Worm (Caenorhabditis elegans) whole organism, mixed stage, embryonic: ENCODE data around the gene slc-36.3.

Experiments used
- blmp-1 ChIP-seq: fragments of 150-350 bp; optimal IDR thresholded peaks from 2 replicates; lab custom pipeline; 2014; ENCODE audit warnings: missing biosample characterization, missing genetic modification characterization
- ces-1 ChIP-seq: fragments of 150-350 bp; optimal IDR thresholded peaks from 2 replicates; lab custom pipeline; 2014; ENCODE audit warnings: missing biosample characterization, missing genetic modification reagents, missing genetic modification characterization
- elt-1 ChIP-seq: sonication (generic microtip); optimal IDR thresholded peaks from 2 replicates; lab custom pipeline; 2017; ENCODE audit warnings: missing genetic modification characterization, mild to moderate bottlenecking, missing compliant biosample characterization, antibody characterized with exemption, moderate library complexity, borderline replicate concordance; ENCODE audit not compliant: insufficient read depth
- elt-3 ChIP-seq: fragments of 150-350 bp; optimal IDR thresholded peaks from 2 replicates; lab custom pipeline; 2014; ENCODE audit warnings: missing biosample characterization, missing genetic modification characterization
- flh-1 ChIP-seq: fragments of 200-800 bp; sonication (Bioruptor generic); optimal IDR thresholded peaks from 2 replicates; lab custom pipeline; 2018; ENCODE audit warnings: mild to moderate bottlenecking, missing genetic modification characterization, moderate library complexity, missing compliant biosample characterization
- ham-2 ChIP-seq: fragments of 200-800 bp; sonication (Bioruptor generic); optimal IDR thresholded peaks from 2 replicates; lab custom pipeline; 2018; ENCODE audit warnings: mild to moderate bottlenecking, missing genetic modification characterization, missing compliant biosample characterization
- hlh-1 ChIP-seq: fragments of 150-350 bp; optimal IDR thresholded peaks from 2 replicates; lab custom pipeline; 2014; ENCODE audit warnings: missing biosample characterization, missing genetic modification reagents, missing genetic modification characterization
- lin-13 ChIP-seq: fragments of 150-350 bp; optimal IDR thresholded peaks from 2 replicates; lab custom pipeline; 2014; ENCODE audit warnings: missing biosample characterization, missing genetic modification characterization
- lin-32 ChIP-seq: fragments of 200-800 bp; sonication (Bioruptor generic); optimal IDR thresholded peaks from 2 replicates; lab custom pipeline; 2018; ENCODE audit warnings: mild to moderate bottlenecking, missing genetic modification characterization, missing compliant biosample characterization
- lsy-2 ChIP-seq: fragments of 150-350 bp; optimal IDR thresholded peaks from 2 replicates; lab custom pipeline; 2014; ENCODE audit warnings: missing biosample characterization, missing genetic modification characterization
- mab-5 ChIP-seq: fragments of 150-350 bp; optimal IDR thresholded peaks from 2 replicates; lab custom pipeline; 2014; ENCODE audit warnings: missing biosample characterization, missing genetic modification characterization
- mep-1 ChIP-seq: fragments of 150-350 bp; optimal IDR thresholded peaks from 2 replicates; lab custom pipeline; 2017; ENCODE audit warnings: missing biosample characterization, missing genetic modification reagents, missing genetic modification characterization, inconsistent platforms
- mls-2 ChIP-seq: sonication (generic microtip); optimal IDR thresholded peaks from 2 replicates; lab custom pipeline; 2016; ENCODE audit warnings: mild to moderate bottlenecking, missing genetic modification characterization, moderate library complexity, missing compliant biosample characterization
- nhr-12 ChIP-seq: fragments of 150-350 bp; optimal IDR thresholded peaks from 2 replicates; lab custom pipeline; 2014; ENCODE audit warnings: missing biosample characterization, missing genetic modification characterization
- nhr-2 ChIP-seq: fragments of 150-350 bp; optimal IDR thresholded peaks from 2 replicates; lab custom pipeline; 2014; ENCODE audit warnings: missing biosample characterization, missing genetic modification characterization
- nhr-237 ChIP-seq: fragments of 150-350 bp; optimal IDR thresholded peaks from 2 replicates; lab custom pipeline; 2014; ENCODE audit warnings: missing biosample characterization, missing genetic modification characterization
- nhr-28 ChIP-seq: fragments of 150-350 bp; optimal IDR thresholded peaks from 2 replicates; lab custom pipeline; 2014; ENCODE audit warnings: missing biosample characterization, missing genetic modification characterization
- nhr-76 ChIP-seq: sonication (generic microtip); optimal IDR thresholded peaks from 2 replicates; lab custom pipeline; 2017; ENCODE audit warnings: missing biosample characterization, missing genetic modification characterization
- pha-4 ChIP-seq: fragments of 150-350 bp; optimal IDR thresholded peaks from 2 replicates; lab custom pipeline; 2018; ENCODE audit warnings: missing biosample characterization, missing genetic modification reagents, missing genetic modification characterization
- sem-2 ChIP-seq: fragments of 200-800 bp; sonication (Bioruptor generic); optimal IDR thresholded peaks from 2 replicates; lab custom pipeline; 2018; ENCODE audit warnings: mild to moderate bottlenecking, missing genetic modification characterization, missing compliant biosample characterization
- tbx-8 ChIP-seq: fragments of 200-800 bp; sonication (Bioruptor generic); optimal IDR thresholded peaks from 2 replicates; lab custom pipeline; 2018; ENCODE audit warnings: mild to moderate bottlenecking, missing genetic modification characterization, moderate library complexity, missing compliant biosample characterization
- unc-120 ChIP-seq: sonication (generic microtip); optimal IDR thresholded peaks from 2 replicates; lab custom pipeline; 2017; ENCODE audit warnings: missing genetic modification characterization, missing compliant biosample characterization; ENCODE audit not compliant: poor library complexity, severe bottlenecking
- unc-62 ChIP-seq: fragments of 150-350 bp; optimal IDR thresholded peaks from 2 replicates; lab custom pipeline; 2014; ENCODE audit warnings: missing biosample characterization, missing genetic modification reagents, missing genetic modification characterization
- zip-8 ChIP-seq: fragments of 150-350 bp; optimal IDR thresholded peaks from 2 replicates; lab custom pipeline; 2014; ENCODE audit warnings: missing biosample characterization, missing genetic modification characterization
- ztf-11 ChIP-seq: fragments of 150-350 bp; optimal IDR thresholded peaks from 2 replicates; lab custom pipeline; 2014; ENCODE audit warnings: missing biosample characterization, missing genetic modification characterization

slc-36.3 gene

DNA sequence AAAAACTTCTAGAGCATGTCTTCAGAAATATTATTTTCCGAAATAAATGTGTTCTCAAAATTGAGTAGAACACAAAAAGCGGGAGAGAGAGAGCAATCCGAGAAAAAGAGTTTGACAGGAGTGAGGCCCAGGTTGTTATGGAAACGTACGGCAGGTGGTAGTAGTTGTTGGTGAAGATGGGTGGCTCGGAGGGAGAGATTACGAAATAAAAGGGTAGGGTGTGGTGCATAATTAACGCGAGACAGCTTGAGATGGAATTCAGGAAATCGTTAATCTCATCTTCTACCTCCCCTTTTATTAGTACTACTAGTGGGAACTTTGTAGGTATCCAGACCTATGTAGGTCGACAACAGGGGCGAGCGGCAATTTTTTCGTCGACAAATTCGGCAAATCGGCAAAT is 9.9 kb downstream of the slc-36.3 start, which contains the start of gene famh-161:
TSS of gene famh-161 (minus strand) at position 101 of the 400 bp plus-strand sequence.
- no peak for TF ChIP-seq elt-1 (tag; lab: Kevin White, UChicago)
- peak; percentile 15 for TF ChIP-seq ces-1

DNA sequence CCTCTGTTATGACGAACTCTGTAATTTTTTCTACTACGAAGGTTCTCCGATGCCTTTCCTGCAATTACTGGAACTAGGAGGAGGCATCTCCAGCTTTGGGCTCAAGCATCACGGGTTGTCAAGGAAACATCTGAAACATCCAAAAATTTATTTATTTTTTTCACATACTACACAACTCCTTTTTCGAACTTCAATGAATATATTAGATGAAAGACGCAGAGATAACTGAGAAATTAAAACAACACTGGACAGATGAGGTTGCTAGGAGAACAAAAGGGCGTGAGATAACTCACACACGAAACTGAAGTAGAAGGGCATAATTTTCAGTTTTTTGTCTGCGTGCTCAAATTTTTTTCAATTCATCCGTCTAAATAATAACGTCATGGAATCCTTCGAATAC is 16.5 kb downstream of the slc-36.3 start, which contains the start of gene Y38H6C.13:
TSS of gene Y38H6C.13 (plus strand) at position 301 of the 400 bp plus-strand sequence.
- TF ChIP-seq blmp-1 (tag; lab: Kevin White, UChicago) (no peak), flh-1 (GFP tag; lab: Kevin White, UChicago) (no peak), hlh-1 (tag; lab: Kevin White, UChicago) (no peak), lin-32 (GFP tag; lab: Kevin White, UChicago) (no peak), elt-1 (tag; lab: Kevin White, UChicago) (no peak), nhr-76 (tag; lab: Kevin White, UChicago) (no peak), pha-4 (tag; lab: Kevin White, UChicago) (no peak), elt-3 (tag; lab: Kevin White, UChicago) (no peak), ces-1 (no peak), mab-5 (tag; lab: Kevin White, UChicago) (no peak)

DNA sequence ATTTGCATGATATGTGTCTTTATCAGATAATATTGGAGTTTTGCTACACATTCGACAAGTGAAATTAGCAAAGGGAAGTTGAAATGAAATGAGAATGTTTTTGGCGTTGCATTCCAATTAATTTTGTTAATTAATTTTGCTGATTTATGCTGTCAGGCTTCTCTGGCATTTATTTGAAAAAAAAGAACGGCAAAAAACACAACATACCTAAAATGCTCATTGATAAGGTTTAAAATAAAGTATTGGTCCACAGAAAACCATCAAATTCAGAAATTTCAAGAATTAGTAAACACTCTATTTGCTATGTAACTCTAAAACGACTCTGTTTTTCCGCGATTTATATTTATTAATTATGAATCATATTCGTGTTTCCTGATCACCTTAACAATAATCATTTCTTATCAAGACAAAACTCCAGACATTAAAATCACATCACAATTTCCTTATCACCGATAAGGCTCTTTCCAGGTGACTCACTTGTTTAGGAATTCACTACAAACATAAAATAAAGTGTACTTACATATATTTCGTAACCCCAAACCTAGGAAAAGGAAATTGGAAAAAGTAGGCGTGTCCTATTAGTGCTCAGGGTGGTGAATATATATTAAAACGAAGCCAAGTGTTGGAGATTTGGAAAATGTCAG is 18.1 kb downstream of the slc-36.3 start, which contains the start of the genes srh-166 and Y38H6C.24:
TSS of gene srh-166 (minus strand) at position 51 of the 644 bp plus-strand sequence.
TSS of gene Y38H6C.24 (plus strand) at position 620 of the 644 bp plus-strand sequence.
- TF ChIP-seq ztf-11 (tag; lab: Kevin White, UChicago) (no peak), unc-120 (tag; lab: Kevin White, UChicago) (no peak), nhr-2 (tag; lab: Kevin White, UChicago) (no peak), pha-4 (tag; lab: Kevin White, UChicago) (no peak), blmp-1 (tag; lab: Kevin White, UChicago) (no peak), sem-2 (GFP tag; lab: Kevin White, UChicago) (no peak), nhr-12 (tag; lab: Kevin White, UChicago) (no peak), elt-3 (tag; lab: Kevin White, UChicago) (no peak)

- no peak for TF ChIP-seq ces-1
- no peak for TF ChIP-seq ham-2 (GFP tag; lab: Kevin White, UChicago)
- TF ChIP-seq unc-62 (GFP tag; lab: Kevin White, UChicago) = no peak
- TF ChIP-seq mep-1 (tag; lab: Kevin White, UChicago) = no peak
- no peak for TF ChIP-seq nhr-12 (tag; lab: Kevin White, UChicago)
- TF ChIP-seq mab-5 (tag; lab: Kevin White, UChicago) = no peak
- no peak for TF ChIP-seq nhr-28 (tag; lab: Kevin White, UChicago)
- no peak for TF ChIP-seq mls-2 (tag; lab: Kevin White, UChicago)
- TF ChIP-seq lsy-2 (tag; lab: Kevin White, UChicago) = no peak
- no peak for TF ChIP-seq nhr-237 (tag; lab: Kevin White, UChicago)
- TF ChIP-seq lin-32 (GFP tag; lab: Kevin White, UChicago) = no peak
- no peak for TF ChIP-seq sem-2 (GFP tag; lab: Kevin White, UChicago)
- no peak for TF ChIP-seq zip-8 (tag; lab: Kevin White, UChicago)
Observed at ce11 chrV:20522219-20522618, 21.8 kb downstream of the slc-36.3 start, which contains the start of the genes Y38H6C.9 and fbxa-150. Gene Y38H6C.9, minus strand, starts transcription at chrV:20522270. Gene fbxa-150, plus strand, starts transcription at chrV:20522598.

- TF ChIP-seq ztf-11 (tag; lab: Kevin White, UChicago) (no peak), nhr-12 (tag; lab: Kevin White, UChicago) (no peak), flh-1 (GFP tag; lab: Kevin White, UChicago) (no peak), lin-13 (tag; lab: Kevin White, UChicago) (no peak), ces-1 (no peak), nhr-28 (tag; lab: Kevin White, UChicago) (no peak), mls-2 (tag; lab: Kevin White, UChicago) (no peak), nhr-2 (tag; lab: Kevin White, UChicago) (no peak), elt-3 (tag; lab: Kevin White, UChicago) (no peak), lin-32 (GFP tag; lab: Kevin White, UChicago) (no peak), tbx-8 (GFP tag; lab: Kevin White, UChicago) (no peak), nhr-237 (tag; lab: Kevin White, UChicago) (no peak), hlh-1 (tag; lab: Kevin White, UChicago) (no peak), blmp-1 (tag; lab: Kevin White, UChicago) (no peak), mep-1 (tag; lab: Kevin White, UChicago) (no peak)
Observed at ce11 chrV:20518927-20519326, 25.1 kb downstream of the slc-36.3 start, which contains the start of gene Y38H6C.25. Gene Y38H6C.25, plus strand, starts transcription at chrV:20519227.
